4 worm cellular contexts compared by ENCODE assay signal in genomic region chrII:11297217-11297738, ce11.
A peak's percentile ranks its signal among the peaks of the same experiment; 100 is the strongest.
TF ChIP-seq lines count a peak whose summit lies in the region.

saps-1 (plus strand) TSS chrII:11297688.

TF ChIP-seq in whole organism, L1 larva, 84 proteins besides CTCF, POLR2A, EP300 and RAD21 (continued from another document):
- TF ChIP-seq efl-1 (optimal IDR thresholded peaks at IDR 0.05; lab: Kevin White, UChicago) (peak; percentile 48 to 58), efl-1 (GFP tag; optimal IDR thresholded peaks at IDR 0.05 in 1 of 2; lab: Kevin White, UChicago) (peak; percentile 38 to 94), tlp-1 (tag; optimal IDR thresholded peaks at IDR 0.05; lab: Kevin White, UChicago) (no peak), unc-98 (GFP tag; IDR thresholded peaks at IDR 0.05; lab: Robert Waterston, UW) (no peak), ceh-63 (GFP tag; optimal IDR thresholded peaks at IDR 0.05; lab: Kevin White, UChicago) (no peak), rnt-1 (tag; optimal IDR thresholded peaks at IDR 0.05; lab: Kevin White, UChicago) (peak; percentile 35), C34B4.2 (tag; optimal IDR thresholded peaks at IDR 0.05; lab: Kevin White, UChicago) (no peak), sox-4 (tag; optimal IDR thresholded peaks at IDR 0.05; lab: Kevin White, UChicago) (no peak), lin-39 (tag; optimal IDR thresholded peaks at IDR 0.05; lab: Kevin White, UChicago) (no peak), ets-5 (GFP tag; IDR thresholded peaks at IDR 0.05; lab: Robert Waterston, UW) (no peak), isw-1 (GFP tag; IDR thresholded peaks at IDR 0.05; lab: Robert Waterston, UW) (no peak), Y116A8C.19 (tag; optimal IDR thresholded peaks at IDR 0.05; lab: Kevin White, UChicago; ENCODE audit: borderline replicate concordance) (no peak), nhr-71 (tag; optimal IDR thresholded peaks at IDR 0.05; lab: Kevin White, UChicago) (peak; percentile 19), nhr-20 (tag; optimal IDR thresholded peaks at IDR 0.05; lab: Kevin White, UChicago) (peak; percentile 44), unc-62 (GFP tag; optimal IDR thresholded peaks at IDR 0.05; lab: Kevin White, UChicago) (no peak), ces-1 (GFP tag; optimal IDR thresholded peaks at IDR 0.05; lab: Kevin White, UChicago) (no peak), nhr-237 (tag; optimal IDR thresholded peaks at IDR 0.05; lab: Kevin White, UChicago) (no peak), F16B12.6 (tag; optimal IDR thresholded peaks at IDR 0.05; lab: Kevin White, UChicago) (peak; percentile 87), mep-1 (tag; optimal IDR thresholded peaks at IDR 0.05; lab: Kevin White, UChicago) (peak; percentile 6), elt-3 (tag; optimal IDR thresholded peaks at IDR 0.05; lab: Kevin White, UChicago) (peak in 1 of 6 experiments; percentile 14), irx-1 (tag; optimal IDR thresholded peaks at IDR 0.05; lab: Kevin White, UChicago) (no peak), hlh-17 (GFP tag; optimal IDR thresholded peaks at IDR 0.05; lab: Kevin White, UChicago; ENCODE audit: borderline replicate concordance) (no peak), swsn-7 (tag; optimal IDR thresholded peaks at IDR 0.05; lab: Kevin White, UChicago) (no peak), ztf-4 (tag; optimal IDR thresholded peaks at IDR 0.05; lab: Kevin White, UChicago) (no peak), sup-37 (GFP tag; optimal IDR thresholded peaks at IDR 0.05; lab: Kevin White, UChicago) (no peak)

TF ChIP-seq in whole organism, L2 larva, 48 proteins besides CTCF, POLR2A, EP300 and RAD21 (continued from another document):
- TF ChIP-seq gmeb-1 (tag; optimal IDR thresholded peaks at IDR 0.05; lab: Kevin White, UChicago) (peak; percentile 35), mdl-1 (tag; optimal IDR thresholded peaks at IDR 0.05; lab: Kevin White, UChicago) (no peak), sma-9 (GFP tag; optimal IDR thresholded peaks at IDR 0.05; lab: Kevin White, UChicago) (no peak), sma-9 (tag; optimal IDR thresholded peaks at IDR 0.05; lab: Kevin White, UChicago) (no peak), ZK546.5 (tag; optimal IDR thresholded peaks at IDR 0.05; lab: Kevin White, UChicago) (no peak), ztf-4 (tag; optimal IDR thresholded peaks at IDR 0.05; lab: Kevin White, UChicago) (no peak), peb-1 (tag; optimal IDR thresholded peaks at IDR 0.05; lab: Kevin White, UChicago) (no peak), ztf-11 (tag; optimal IDR thresholded peaks at IDR 0.05; lab: Kevin White, UChicago) (no peak), fos-1 (tag; optimal IDR thresholded peaks at IDR 0.05; lab: Kevin White, UChicago) (peak; percentile 31), C34F6.9 (tag; optimal IDR thresholded peaks at IDR 0.05; lab: Kevin White, UChicago) (peak; percentile 10), snpc-4 (tag; optimal IDR thresholded peaks at IDR 0.05; lab: Kevin White, UChicago) (no peak), nhr-10 (tag; optimal IDR thresholded peaks at IDR 0.05; lab: Kevin White, UChicago) (no peak), ceh-16 (tag; optimal IDR thresholded peaks at IDR 0.05; lab: Kevin White, UChicago) (no peak), nhr-23 (tag; optimal IDR thresholded peaks at IDR 0.05; lab: Kevin White, UChicago) (no peak), ama-1 (optimal IDR thresholded peaks at IDR 0.05; lab: Kevin White, UChicago) (no peak), elt-3 (tag; optimal IDR thresholded peaks at IDR 0.05; lab: Kevin White, UChicago) (no peak), mab-5 (tag; optimal IDR thresholded peaks at IDR 0.05; lab: Kevin White, UChicago) (no peak), unc-39 (tag; optimal IDR thresholded peaks at IDR 0.05; lab: Kevin White, UChicago) (no peak), aly-2 (tag; optimal IDR thresholded peaks at IDR 0.05; lab: Kevin White, UChicago) (no peak), lin-11 (tag; optimal IDR thresholded peaks at IDR 0.05; lab: Kevin White, UChicago) (no peak), lin-39 (tag; optimal IDR thresholded peaks at IDR 0.05; lab: Kevin White, UChicago) (no peak), blmp-1 (tag; optimal IDR thresholded peaks at IDR 0.05; lab: Kevin White, UChicago; ENCODE audit: insufficient read depth) (no peak), zag-1 (tag; optimal IDR thresholded peaks at IDR 0.05; lab: Kevin White, UChicago) (no peak), unc-55 (GFP tag; optimal IDR thresholded peaks at IDR 0.05; lab: Kevin White, UChicago) (peak; percentile 25), ztf-1 (GFP tag; conservative IDR thresholded peaks at IDR 0.05; lab: Robert Waterston, UW) (no peak), alr-1 (tag; optimal IDR thresholded peaks at IDR 0.05; lab: Kevin White, UChicago) (no peak), nhr-21 (tag; optimal IDR thresholded peaks at IDR 0.05; lab: Kevin White, UChicago) (no peak), sma-3 (GFP tag; optimal IDR thresholded peaks at IDR 0.05; lab: Kevin White, UChicago) (no peak), skn-1 (tag; optimal IDR thresholded peaks at IDR 0.05; lab: Kevin White, UChicago) (no peak), F13H6.1 (tag; optimal IDR thresholded peaks at IDR 0.05; lab: Kevin White, UChicago) (no peak), dmd-4 (tag; optimal IDR thresholded peaks at IDR 0.05; lab: Kevin White, UChicago) (no peak), sem-4 (tag; optimal IDR thresholded peaks at IDR 0.05; lab: Kevin White, UChicago) (no peak)

TF ChIP-seq in whole organism, L4 larva, 104 proteins besides CTCF, POLR2A, EP300 and RAD21 (continued from another document):
- no peak for TF ChIP-seq daf-16 (GFP tag; optimal IDR thresholded peaks at IDR 0.05; lab: Kevin White, UChicago)
- peak; percentile 15 for TF ChIP-seq daf-16 (tag; optimal IDR thresholded peaks at IDR 0.05; lab: Kevin White, UChicago)
- TF ChIP-seq Y48G9A.11 (GFP tag; IDR thresholded peaks at IDR 0.05; lab: Robert Waterston, UW), result no peak
- TF ChIP-seq daf-19 (GFP tag; conservative IDR thresholded peaks at IDR 0.05; lab: Robert Waterston, UW), result no peak
- no peak for TF ChIP-seq daf-8 (GFP tag; IDR thresholded peaks at IDR 0.05; lab: Robert Waterston, UW)
- TF ChIP-seq D1046.2 (GFP tag; IDR thresholded peaks at IDR 0.05; lab: Robert Waterston, UW), result no peak
- peak; percentile 13 for TF ChIP-seq hlh-11 (tag; optimal IDR thresholded peaks at IDR 0.05; lab: Kevin White, UChicago)
- TF ChIP-seq zfp-3 (GFP tag; conservative IDR thresholded peaks at IDR 0.05; lab: Robert Waterston, UW), result no peak
- no peak for TF ChIP-seq snpc-1.2 (GFP tag; IDR thresholded peaks at IDR 0.05; lab: Robert Waterston, UW)
- no peak for TF ChIP-seq nhr-25 (tag; optimal IDR thresholded peaks at IDR 0.05; lab: Kevin White, UChicago; ENCODE audit: borderline replicate concordance, insufficient read depth)
- TF ChIP-seq lim-7 (GFP tag; IDR thresholded peaks at IDR 0.05; lab: Robert Waterston, UW), result no peak
- peak in 1 of 2 experiments; percentile 43 for TF ChIP-seq lsy-2 (tag; optimal IDR thresholded peaks at IDR 0.05; lab: Kevin White, UChicago)
- TF ChIP-seq zfp-2 (tag; optimal IDR thresholded peaks at IDR 0.05; lab: Kevin White, UChicago), result no peak
- no peak for TF ChIP-seq mxl-2 (GFP tag; conservative IDR thresholded peaks at IDR 0.05; lab: Robert Waterston, UW)
- TF ChIP-seq rbr-2 (tag; optimal IDR thresholded peaks at IDR 0.05; lab: Kevin White, UChicago), result no peak
- no peak for TF ChIP-seq madf-9 (GFP tag; conservative IDR thresholded peaks at IDR 0.05; lab: Robert Waterston, UW)
- TF ChIP-seq unc-130 (GFP tag; optimal IDR thresholded peaks at IDR 0.05; lab: Kevin White, UChicago), result peak; percentile 59
- no peak for TF ChIP-seq mdt-29 (GFP tag; IDR thresholded peaks at IDR 0.05; lab: Robert Waterston, UW)
- no peak for TF ChIP-seq T26A8.4 (GFP tag; IDR thresholded peaks at IDR 0.05; lab: Robert Waterston, UW)
- no peak for TF ChIP-seq lin-29 (GFP tag; IDR thresholded peaks at IDR 0.05; lab: Robert Waterston, UW)
- peak; percentile 65 for TF ChIP-seq mes-2 (tag; optimal IDR thresholded peaks at IDR 0.05; lab: Kevin White, UChicago; ENCODE audit: poor library complexity, severe bottlenecking)
- TF ChIP-seq hmg-1.1 (GFP tag; IDR thresholded peaks at IDR 0.05; lab: Robert Waterston, UW), result 0 out of 2 replicates have a peak, but pooled peaks have one; percentile 46
- TF ChIP-seq ZK337.2 (GFP tag; IDR thresholded peaks at IDR 0.05; lab: Robert Waterston, UW), result no peak
- TF ChIP-seq lir-3 (tag; optimal IDR thresholded peaks at IDR 0.05; lab: Kevin White, UChicago), result no peak
- TF ChIP-seq zip-2 (tag; optimal IDR thresholded peaks at IDR 0.05; lab: Kevin White, UChicago), result no peak
- no peak for TF ChIP-seq ceh-28 (tag; optimal IDR thresholded peaks at IDR 0.05; lab: Kevin White, UChicago)
- no peak for TF ChIP-seq ceh-20 (GFP tag; IDR thresholded peaks at IDR 0.05; lab: Robert Waterston, UW)
- no peak for TF ChIP-seq gei-8 (GFP tag; optimal IDR thresholded peaks at IDR 0.05; lab: Kevin White, UChicago)
- no peak for TF ChIP-seq lin-39 (tag; optimal IDR thresholded peaks at IDR 0.05; lab: Kevin White, UChicago)
- TF ChIP-seq fkh-10 (GFP tag; optimal IDR thresholded peaks at IDR 0.05; lab: Kevin White, UChicago), result no peak
- TF ChIP-seq ctbp-1 (GFP tag; IDR thresholded peaks at IDR 0.05; lab: Robert Waterston, UW), result no peak
- TF ChIP-seq arid-1 (GFP tag; conservative IDR thresholded peaks at IDR 0.05; lab: Robert Waterston, UW), result 0 out of 2 replicates have a peak, but pooled peaks have one; percentile 38
- peak; percentile 44 for TF ChIP-seq hlh-30 (tag; optimal IDR thresholded peaks at IDR 0.05; lab: Kevin White, UChicago; ENCODE audit: insufficient read depth)
- TF ChIP-seq set-16 (GFP tag; IDR thresholded peaks at IDR 0.05; lab: Robert Waterston, UW), result no peak
- no peak for TF ChIP-seq php-3 (GFP tag; IDR thresholded peaks at IDR 0.05; lab: Robert Waterston, UW)
TF ChIP-seq in whole organism, L4 larva: peak in this region for 12.

TF ChIP-seq in whole organism, young adult, 124 proteins besides CTCF, POLR2A, EP300 and RAD21 (continued from another document and continues in another):
- no peak for TF ChIP-seq rpc-1 (optimal IDR thresholded peaks at IDR 0.05; lab: Kevin White, UChicago)
- TF ChIP-seq rpc-1 (tag; optimal IDR thresholded peaks at IDR 0.05; lab: Kevin White, UChicago), result no peak
- TF ChIP-seq Y67H2A.10 (GFP tag; conservative IDR thresholded peaks at IDR 0.05; lab: Robert Waterston, UW), result no peak
- no peak for TF ChIP-seq mes-4 (tag; optimal IDR thresholded peaks at IDR 0.05; lab: Kevin White, UChicago)
- TF ChIP-seq zfh-2 (GFP tag; conservative IDR thresholded peaks at IDR 0.05; lab: Robert Waterston, UW), result no peak
- no peak for TF ChIP-seq attf-6 (GFP tag; IDR thresholded peaks at IDR 0.05; lab: Robert Waterston, UW)
- TF ChIP-seq nhr-27 (tag; optimal IDR thresholded peaks at IDR 0.05; lab: Kevin White, UChicago), result no peak
- TF ChIP-seq B0261.1 (tag; optimal IDR thresholded peaks at IDR 0.05; lab: Kevin White, UChicago), result no peak
- TF ChIP-seq nfya-1 (tag; optimal IDR thresholded peaks at IDR 0.05; lab: Kevin White, UChicago; ENCODE audit: borderline replicate concordance, insufficient read depth), result no peak
- no peak for TF ChIP-seq ztf-6 (GFP tag; IDR thresholded peaks at IDR 0.05; lab: Robert Waterston, UW)
- no peak for TF ChIP-seq akir-1 (GFP tag; optimal IDR thresholded peaks at IDR 0.05; lab: Kevin White, UChicago)
- no peak for TF ChIP-seq Y53G8AR.9 (GFP tag; conservative IDR thresholded peaks at IDR 0.05; lab: Robert Waterston, UW)
- no peak for TF ChIP-seq hsf-1 (GFP tag; IDR thresholded peaks at IDR 0.05; lab: Robert Waterston, UW)
- TF ChIP-seq B0019.2 (GFP tag; conservative IDR thresholded peaks at IDR 0.05; lab: Robert Waterston, UW), result 0 out of 2 replicates have a peak, but pooled peaks have one; percentile 12
- 0 out of 2 replicates have a peak, but pooled peaks have one; percentile 44 for TF ChIP-seq nfyb-1 (GFP tag; IDR thresholded peaks at IDR 0.05; lab: Robert Waterston, UW)
- TF ChIP-seq mxl-1 (tag; optimal IDR thresholded peaks at IDR 0.05; lab: Kevin White, UChicago), result no peak
- TF ChIP-seq aptf-2 (GFP tag; conservative IDR thresholded peaks at IDR 0.05; lab: Robert Waterston, UW), result no peak
- TF ChIP-seq madf-6 (GFP tag; IDR thresholded peaks at IDR 0.05; lab: Robert Waterston, UW), result peak; percentile 97
- no peak for TF ChIP-seq let-607 (tag; optimal IDR thresholded peaks at IDR 0.05; lab: Kevin White, UChicago)
- TF ChIP-seq K11D2.4 (GFP tag; IDR thresholded peaks at IDR 0.05; lab: Robert Waterston, UW), result 0 out of 2 replicates have a peak, but pooled peaks have one; percentile 28
- no peak for TF ChIP-seq unc-130 (GFP tag; optimal IDR thresholded peaks at IDR 0.05; lab: Kevin White, UChicago)
- no peak for TF ChIP-seq egl-44 (GFP tag; IDR thresholded peaks at IDR 0.05; lab: Robert Waterston, UW)
- TF ChIP-seq ztf-26 (tag; optimal IDR thresholded peaks at IDR 0.05; lab: Kevin White, UChicago), result no peak
- TF ChIP-seq hrde-1 (tag; optimal IDR thresholded peaks at IDR 0.05; lab: Kevin White, UChicago; ENCODE audit: borderline replicate concordance), result peak; percentile 1
- TF ChIP-seq T26A5.8 (tag; optimal IDR thresholded peaks at IDR 0.05; lab: Kevin White, UChicago), result no peak
- TF ChIP-seq lag-1 (GFP tag; IDR thresholded peaks at IDR 0.05; lab: Robert Waterston, UW), result no peak
- no peak for TF ChIP-seq F23B12.7 (tag; optimal IDR thresholded peaks at IDR 0.05; lab: Kevin White, UChicago; ENCODE audit: insufficient read depth)
- TF ChIP-seq lin-40 (tag; optimal IDR thresholded peaks at IDR 0.05; lab: Kevin White, UChicago), result no peak
- no peak for TF ChIP-seq chd-7 (tag; optimal IDR thresholded peaks at IDR 0.05; lab: Kevin White, UChicago)
- no peak for TF ChIP-seq fkh-3 (tag; optimal IDR thresholded peaks at IDR 0.05; lab: Kevin White, UChicago)
- TF ChIP-seq nhr-90 (tag; optimal IDR thresholded peaks at IDR 0.05; lab: Kevin White, UChicago), result no peak
- no peak for TF ChIP-seq C17E4.6 (GFP tag; IDR thresholded peaks at IDR 0.05; lab: Robert Waterston, UW)
- no peak for TF ChIP-seq Y79H2A.3 (GFP tag; conservative IDR thresholded peaks at IDR 0.05; lab: Robert Waterston, UW)
- peak; percentile 53; the same call in 1 of the 2 replicates for TF ChIP-seq rcor-1 (GFP tag; IDR thresholded peaks at IDR 0.05; lab: Robert Waterston, UW)
- no peak; the same call in 1 of the 2 replicates for TF ChIP-seq ekl-4 (GFP tag; IDR thresholded peaks at IDR 0.05; lab: Robert Waterston, UW)
- no peak for TF ChIP-seq lin-26 (GFP tag; IDR thresholded peaks at IDR 0.05; lab: Robert Waterston, UW)
- no peak for TF ChIP-seq bed-2 (GFP tag; IDR thresholded peaks at IDR 0.05; lab: Robert Waterston, UW)
- no peak for TF ChIP-seq F57A8.1 (GFP tag; optimal IDR thresholded peaks at IDR 0.05; lab: Kevin White, UChicago)
- no peak for TF ChIP-seq Y95B8A.8 (GFP tag; IDR thresholded peaks at IDR 0.05; lab: Robert Waterston, UW)
- no peak for TF ChIP-seq lsy-27 (tag; optimal IDR thresholded peaks at IDR 0.05; lab: Kevin White, UChicago; ENCODE audit: borderline replicate concordance, insufficient read depth)
- 0 out of 2 replicates have a peak, but pooled peaks have one; percentile 40 for TF ChIP-seq B0336.3 (GFP tag; IDR thresholded peaks at IDR 0.05; lab: Robert Waterston, UW)
- TF ChIP-seq tbp1 (GFP tag; optimal IDR thresholded peaks at IDR 0.05; lab: Kevin White, UChicago), result peak; percentile 56
- no peak for TF ChIP-seq F55B11.4 (tag; optimal IDR thresholded peaks at IDR 0.05; lab: Kevin White, UChicago; ENCODE audit: borderline replicate concordance, insufficient read depth)
- TF ChIP-seq sea-2 (GFP tag; IDR thresholded peaks at IDR 0.05; lab: Robert Waterston, UW), result no peak
- TF ChIP-seq snpc-3.4 (tag; optimal IDR thresholded peaks at IDR 0.05; lab: Kevin White, UChicago), result peak; percentile 54
- TF ChIP-seq C06A6.2 (GFP tag; conservative IDR thresholded peaks at IDR 0.05; lab: Robert Waterston, UW), result no peak
- TF ChIP-seq ceh-79 (tag; optimal IDR thresholded peaks at IDR 0.05; lab: Kevin White, UChicago), result no peak
- TF ChIP-seq snpc-1.3 (tag; optimal IDR thresholded peaks at IDR 0.05; lab: Kevin White, UChicago; ENCODE audit: insufficient read depth), result peak; percentile 45
- TF ChIP-seq sptf-2 (GFP tag; optimal IDR thresholded peaks at IDR 0.05; lab: Kevin White, UChicago), result no peak
- peak in 1 of 3 experiments; percentile 21 for TF ChIP-seq lin-35 (GFP tag; optimal IDR thresholded peaks at IDR 0.05; lab: Kevin White, UChicago)
- no peak for TF ChIP-seq ceh-100 (GFP tag; IDR thresholded peaks at IDR 0.05; lab: Robert Waterston, UW)
- no peak for TF ChIP-seq rec-8 (tag; optimal IDR thresholded peaks at IDR 0.05; lab: Kevin White, UChicago)
- no peak for TF ChIP-seq F10E7.11 (tag; optimal IDR thresholded peaks at IDR 0.05; lab: Kevin White, UChicago)
- no peak for TF ChIP-seq him-1 (tag; optimal IDR thresholded peaks at IDR 0.05; lab: Kevin White, UChicago)
- TF ChIP-seq B0035.1 (tag; optimal IDR thresholded peaks at IDR 0.05; lab: Kevin White, UChicago), result no peak
